Worm (Caenorhabditis elegans): Measurements from ENCODE around the gene npax-2.

npax-2 gene

DNA sequence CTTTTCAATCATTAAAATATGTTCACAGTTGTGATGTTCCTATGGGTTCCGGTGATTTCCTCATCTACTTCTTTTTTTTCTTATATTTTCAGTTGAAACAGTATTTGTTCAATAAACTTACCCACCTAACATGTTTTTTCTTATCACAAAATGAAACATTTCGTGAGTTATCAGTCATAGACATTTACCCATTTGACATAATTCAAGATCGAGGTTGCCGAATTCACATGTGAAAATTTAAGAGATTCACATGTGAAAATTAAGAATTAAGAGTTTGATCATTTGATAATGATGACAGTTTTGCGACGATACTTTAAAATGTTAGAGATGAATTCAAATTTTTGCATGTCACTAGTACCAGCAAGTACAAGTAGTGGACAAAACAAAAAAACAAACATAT, 42.5 kb downstream of the npax-2 start:
- TF ChIP-seq daf-19 (GFP tag; conservative IDR thresholded peaks at IDR 0.05) = no peak
- no peak for TF ChIP-seq lin-1 (GFP tag; IDR thresholded peaks at IDR 0.05)
- no peak for TF ChIP-seq R02D3.7 (tag; optimal IDR thresholded peaks at IDR 0.05)
- no peak for TF ChIP-seq dmd-8 (GFP tag; IDR thresholded peaks at IDR 0.05)
- no peak for TF ChIP-seq F44E2.7 (GFP tag; IDR thresholded peaks at IDR 0.05)
- TF ChIP-seq nhr-28 (tag; optimal IDR thresholded peaks at IDR 0.05) = no peak
- peak; percentile 46 for TF ChIP-seq hlh-30 (tag; optimal IDR thresholded peaks at IDR 0.05; ENCODE audit: insufficient read depth)
- no peak for TF ChIP-seq gei-8 (GFP tag; optimal IDR thresholded peaks at IDR 0.05)
- 0 out of 2 replicates have a peak, but pooled peaks have one; percentile 30 for TF ChIP-seq tra-1 (GFP tag; IDR thresholded peaks at IDR 0.05)
- TF ChIP-seq nhr-102 (tag; optimal IDR thresholded peaks at IDR 0.05) = no peak
- no peak for TF ChIP-seq nhr-77 (tag; optimal IDR thresholded peaks at IDR 0.05)
- no peak for TF ChIP-seq tag-97 (GFP tag; IDR thresholded peaks at IDR 0.05)
- no peak for TF ChIP-seq lim-7 (GFP tag; IDR thresholded peaks at IDR 0.05)
- no peak for TF ChIP-seq php-3 (GFP tag; IDR thresholded peaks at IDR 0.05)
- no peak for TF ChIP-seq lsy-2 (tag; optimal IDR thresholded peaks at IDR 0.05)
- no peak for TF ChIP-seq snpc-1.2 (GFP tag; IDR thresholded peaks at IDR 0.05)
- no peak for TF ChIP-seq lin-38 (GFP tag; IDR thresholded peaks at IDR 0.05)
- no peak for TF ChIP-seq dpl-1 (GFP tag; optimal IDR thresholded peaks at IDR 0.05)
- no peak for TF ChIP-seq Y105C5A.15 (GFP tag; IDR thresholded peaks at IDR 0.05)
- TF ChIP-seq T26A8.4 (GFP tag; IDR thresholded peaks at IDR 0.05) = no peak
- no peak for TF ChIP-seq lin-29 (GFP tag; IDR thresholded peaks at IDR 0.05)
- TF ChIP-seq mdl-1 (tag; optimal IDR thresholded peaks at IDR 0.05) = no peak
- TF ChIP-seq mep-1 (tag; optimal IDR thresholded peaks at IDR 0.05) = no peak
- TF ChIP-seq zip-11 (GFP tag; IDR thresholded peaks at IDR 0.05) = no peak
- no peak for TF ChIP-seq fkh-10 (GFP tag; optimal IDR thresholded peaks at IDR 0.05)
- TF ChIP-seq nhr-42 (GFP tag; IDR thresholded peaks at IDR 0.05) = no peak
- no peak for TF ChIP-seq mxl-3 (GFP tag; optimal IDR thresholded peaks at IDR 0.05)
- no peak for TF ChIP-seq ceh-82 (tag; optimal IDR thresholded peaks at IDR 0.05)
- TF ChIP-seq madf-5 (GFP tag; IDR thresholded peaks at IDR 0.05) = no peak
- no peak for TF ChIP-seq rbr-2 (tag; optimal IDR thresholded peaks at IDR 0.05)
- no peak for TF ChIP-seq ceh-44 (GFP tag; IDR thresholded peaks at IDR 0.05)
- TF ChIP-seq egl-27 (tag; optimal IDR thresholded peaks at IDR 0.05) = no peak
- TF ChIP-seq unc-39 (tag; optimal IDR thresholded peaks at IDR 0.05) = no peak
- no peak for TF ChIP-seq ztf-7 (tag; optimal IDR thresholded peaks at IDR 0.05)
- no peak for TF ChIP-seq mes-2 (tag; optimal IDR thresholded peaks at IDR 0.05; ENCODE audit: poor library complexity, severe bottlenecking)
- TF ChIP-seq D1046.2 (GFP tag; IDR thresholded peaks at IDR 0.05) = no peak
- TF ChIP-seq dmd-6 (GFP tag; IDR thresholded peaks at IDR 0.05) = peak; percentile 87
- no peak for TF ChIP-seq ceh-62 (tag; optimal IDR thresholded peaks at IDR 0.05)
- TF ChIP-seq cey-2 (tag; optimal IDR thresholded peaks at IDR 0.05; ENCODE audit: borderline replicate concordance, insufficient read depth) = no peak
- no peak for TF ChIP-seq spr-1 (tag; optimal IDR thresholded peaks at IDR 0.05)
- no peak for TF ChIP-seq madf-9 (GFP tag; conservative IDR thresholded peaks at IDR 0.05)
- no peak for TF ChIP-seq fos-1 (tag; optimal IDR thresholded peaks at IDR 0.05)
- TF ChIP-seq mxl-2 (GFP tag; conservative IDR thresholded peaks at IDR 0.05) = peak; percentile 92
- no peak for TF ChIP-seq lin-39 (tag; optimal IDR thresholded peaks at IDR 0.05)
- TF ChIP-seq nhr-76 (tag; optimal IDR thresholded peaks at IDR 0.05) = no peak
- no peak for TF ChIP-seq jun-1 (tag; optimal IDR thresholded peaks at IDR 0.05)
- TF ChIP-seq lin-15B (tag; optimal IDR thresholded peaks at IDR 0.05) = no peak
- peak; percentile 4 for TF ChIP-seq nhr-48 (tag; optimal IDR thresholded peaks at IDR 0.05)
- no peak for TF ChIP-seq ceh-32 (tag; optimal IDR thresholded peaks at IDR 0.05; ENCODE audit: poor library complexity)
- no peak for TF ChIP-seq F37D6.2 (tag; optimal IDR thresholded peaks at IDR 0.05)
- TF ChIP-seq nhr-10 (tag; optimal IDR thresholded peaks at IDR 0.05) = no peak
- no peak for TF ChIP-seq F10B5.3 (tag; optimal IDR thresholded peaks at IDR 0.05)
- TF ChIP-seq ztf-11 (tag; optimal IDR thresholded peaks at IDR 0.05) = no peak

Measured in whole organism, L4 larva.